Fruit fly (Drosophila melanogaster): ENCODE data around the gene Rab18.

dm6 chrX:5649998-5650397, 21.6 kb downstream of the Rab18 start:
- TF ChIP-seq Mnt (GFP tag; optimal IDR thresholded peaks at IDR 0.05) (no peak), pad (GFP tag; optimal IDR thresholded peaks at IDR 0.05) (peak; percentile 96), CG12768 (GFP tag; optimal IDR thresholded peaks at IDR 0.05) (no peak), ovo (GFP tag; optimal IDR thresholded peaks at IDR 0.05) (no peak), CG33017 (tag; optimal IDR thresholded peaks at IDR 0.05) (no peak), Clk (GFP tag; optimal IDR thresholded peaks at IDR 0.05) (no peak), CG11617 (GFP tag; optimal IDR thresholded peaks at IDR 0.05) (no peak), CG7045 (GFP tag; optimal IDR thresholded peaks at IDR 0.05) (no peak), tj (GFP tag; optimal IDR thresholded peaks at IDR 0.05) (no peak)

All from whole organism, adult.